Worm (Caenorhabditis elegans) whole organism, L3 larva: Measurements from ENCODE around the gene F26F4.5.

Source experiments
- R02D3.7 ChIP-seq: fragments of 150-350 bp; optimal IDR thresholded peaks from 2 replicates; lab custom pipeline; 2014; ENCODE audit warnings: missing biosample characterization, missing genetic modification characterization
- ZK546.5 ChIP-seq: sonication (generic microtip); optimal IDR thresholded peaks from 2 replicates; lab custom pipeline; 2017; ENCODE audit warnings: missing biosample characterization, missing genetic modification characterization
- aly-2 ChIP-seq: fragments of 150-350 bp; optimal IDR thresholded peaks from 2 replicates; lab custom pipeline; 2014; ENCODE audit warnings: missing biosample characterization, missing genetic modification characterization
- ama-1 ChIP-seq: fragments of 150-350 bp; optimal IDR thresholded peaks from 2 replicates; lab custom pipeline; 2018
- ceh-16 ChIP-seq: sonication (generic microtip); optimal IDR thresholded peaks from 2 replicates; lab custom pipeline; 2017; ENCODE audit warnings: missing biosample characterization, missing genetic modification characterization
- ceh-28 ChIP-seq: fragments of 150-350 bp; optimal IDR thresholded peaks from 2 replicates; lab custom pipeline; 2014; ENCODE audit warnings: missing biosample characterization, missing genetic modification reagents, missing genetic modification characterization
- ceh-82 ChIP-seq: fragments of 150-350 bp; optimal IDR thresholded peaks from 2 replicates; lab custom pipeline; 2014; ENCODE audit warnings: missing biosample characterization, missing genetic modification characterization
- ceh-9 ChIP-seq: sonication (generic microtip); optimal IDR thresholded peaks from 2 replicates; lab custom pipeline; 2018; ENCODE audit warnings: missing biosample characterization, missing genetic modification characterization
- daf-12 ChIP-seq: fragments of 150-350 bp; optimal IDR thresholded peaks from 2 replicates; lab custom pipeline; 2014; ENCODE audit warnings: missing biosample characterization, missing genetic modification reagents, missing genetic modification characterization
- egl-27 ChIP-seq: sonication (generic microtip); optimal IDR thresholded peaks from 4 replicates; lab custom pipeline; 2017; ENCODE audit warnings: missing biosample characterization, missing genetic modification reagents, missing genetic modification characterization
- egl-5 ChIP-seq: fragments of 150-350 bp; optimal IDR thresholded peaks from 2 replicates; lab custom pipeline; 2017; ENCODE audit warnings: missing biosample characterization, missing genetic modification reagents, missing genetic modification characterization, inconsistent platforms
- elt-1 ChIP-seq: fragments of 150-350 bp; optimal IDR thresholded peaks from 2 replicates; lab custom pipeline; 2014; ENCODE audit warnings: missing biosample characterization, missing genetic modification characterization
- elt-2 ChIP-seq: sonication (generic microtip); optimal IDR thresholded peaks from 2 replicates; lab custom pipeline; 2016; ENCODE audit warnings: missing genetic modification reagents, mild to moderate bottlenecking, missing genetic modification characterization, missing compliant biosample characterization
- elt-3 ChIP-seq, 3 experiments: fragments of 150-350 bp in 1 of 3; sonication (generic microtip) in 2 of 3; optimal IDR thresholded peaks; 2 replicates in 2 of 3; 4 replicates in 1 of 3; lab custom pipeline; 2014 to 2017; ENCODE audit warnings: missing biosample characterization in 3 of 3, missing genetic modification characterization in 3 of 3
- eor-1 ChIP-seq, 2 experiments: fragments of 150-350 bp; optimal IDR thresholded peaks; 2 replicates each; lab custom pipeline; 2014 to 2018; ENCODE audit warnings: missing biosample characterization in 2 of 2, missing genetic modification characterization in 2 of 2
- fkh-10 ChIP-seq: sonication (generic microtip); optimal IDR thresholded peaks from 2 replicates; lab custom pipeline; 2017; ENCODE audit warnings: missing biosample characterization, missing genetic modification reagents, missing genetic modification characterization
- fkh-2 ChIP-seq: fragments of 150-350 bp; optimal IDR thresholded peaks from 2 replicates; lab custom pipeline; 2014; ENCODE audit warnings: missing biosample characterization, missing genetic modification reagents, missing genetic modification characterization
- fos-1 ChIP-seq: fragments of 150-350 bp; optimal IDR thresholded peaks from 2 replicates; lab custom pipeline; 2014; ENCODE audit warnings: missing biosample characterization, missing genetic modification characterization
- hmg-11 ChIP-seq: sonication (generic microtip); optimal IDR thresholded peaks from 2 replicates; lab custom pipeline; 2016; ENCODE audit warnings: missing genetic modification characterization, missing compliant biosample characterization
- jun-1 ChIP-seq: fragments of 150-350 bp; optimal IDR thresholded peaks from 2 replicates; lab custom pipeline; 2014; ENCODE audit warnings: missing biosample characterization, missing genetic modification reagents, missing genetic modification characterization
- lin-15B ChIP-seq: fragments of 150-350 bp; optimal IDR thresholded peaks from 2 replicates; lab custom pipeline; 2014; ENCODE audit warnings: missing biosample characterization, missing genetic modification characterization
- lin-39 ChIP-seq: fragments of 150-350 bp; optimal IDR thresholded peaks from 2 replicates; lab custom pipeline; 2018; ENCODE audit warnings: missing biosample characterization, missing genetic modification reagents, missing genetic modification characterization
- lsy-12 ChIP-seq: sonication (generic microtip); optimal IDR thresholded peaks from 2 replicates; lab custom pipeline; 2016; ENCODE audit warnings: mild to moderate bottlenecking, missing genetic modification characterization, missing compliant biosample characterization
- mdl-1 ChIP-seq: fragments of 150-350 bp; optimal IDR thresholded peaks from 2 replicates; lab custom pipeline; 2014; ENCODE audit warnings: missing biosample characterization, missing genetic modification characterization
- mml-1 ChIP-seq: fragments of 150-350 bp; sonication (generic microtip); optimal IDR thresholded peaks from 3 replicates; lab custom pipeline; 2014; ENCODE audit warnings: missing biosample characterization, missing genetic modification characterization
- nfya-1 ChIP-seq: sonication (generic microtip); optimal IDR thresholded peaks from 2 replicates; lab custom pipeline; 2017; ENCODE audit warnings: missing genetic modification characterization, mild to moderate bottlenecking, missing compliant biosample characterization, antibody characterized with exemption, moderate library complexity; ENCODE audit not compliant: insufficient read depth
- nhr-11 ChIP-seq: fragments of 150-350 bp; optimal IDR thresholded peaks from 2 replicates; lab custom pipeline; 2014; ENCODE audit warnings: missing biosample characterization, missing genetic modification characterization
- nhr-12 ChIP-seq: fragments of 150-350 bp; optimal IDR thresholded peaks from 2 replicates; lab custom pipeline; 2014; ENCODE audit warnings: missing biosample characterization, missing genetic modification characterization
- nhr-23 ChIP-seq: fragments of 150-350 bp; optimal IDR thresholded peaks from 2 replicates; lab custom pipeline; 2014; ENCODE audit warnings: missing biosample characterization, missing genetic modification reagents, missing genetic modification characterization
- nhr-237 ChIP-seq: fragments of 150-350 bp; optimal IDR thresholded peaks from 2 replicates; lab custom pipeline; 2014; ENCODE audit warnings: missing biosample characterization, missing genetic modification characterization
- nhr-25 ChIP-seq: sonication (generic microtip); optimal IDR thresholded peaks from 2 replicates; lab custom pipeline; 2017; ENCODE audit warnings: missing biosample characterization, missing genetic modification characterization
- nhr-28 ChIP-seq: fragments of 150-350 bp; optimal IDR thresholded peaks from 2 replicates; lab custom pipeline; 2014; ENCODE audit warnings: missing biosample characterization, missing genetic modification characterization
- nhr-43 ChIP-seq: sonication (generic microtip); optimal IDR thresholded peaks from 2 replicates; lab custom pipeline; 2016; ENCODE audit warnings: mild to moderate bottlenecking, missing genetic modification characterization, missing compliant biosample characterization; ENCODE audit not compliant: poor library complexity, severe bottlenecking
- nhr-67 ChIP-seq: fragments of 150-350 bp; optimal IDR thresholded peaks from 2 replicates; lab custom pipeline; 2014; ENCODE audit warnings: missing biosample characterization, missing genetic modification characterization
- nhr-76 ChIP-seq: fragments of 150-350 bp; sonication (generic microtip); optimal IDR thresholded peaks from 5 replicates; lab custom pipeline; 2014; ENCODE audit warnings: missing biosample characterization, missing genetic modification characterization
- nhr-77 ChIP-seq: fragments of 150-350 bp; optimal IDR thresholded peaks from 2 replicates; lab custom pipeline; 2014; ENCODE audit warnings: missing biosample characterization, missing genetic modification characterization
- pha-4 ChIP-seq: fragments of 150-350 bp; optimal IDR thresholded peaks from 2 replicates; lab custom pipeline; 2014; ENCODE audit warnings: missing biosample characterization, missing genetic modification reagents, missing genetic modification characterization
- pqm-1 ChIP-seq: fragments of 150-350 bp; optimal IDR thresholded peaks from 2 replicates; lab custom pipeline; 2017; ENCODE audit warnings: missing biosample characterization, missing genetic modification characterization, inconsistent platforms
- sea-2 ChIP-seq: fragments of 150-350 bp; sonication (generic microtip); optimal IDR thresholded peaks from 4 replicates; lab custom pipeline; 2014; ENCODE audit warnings: missing biosample characterization, missing genetic modification reagents, missing genetic modification characterization
- skn-1 ChIP-seq: fragments of 150-350 bp; optimal IDR thresholded peaks from 2 replicates; lab custom pipeline; 2014; ENCODE audit warnings: missing biosample characterization, missing genetic modification characterization
- snpc-4 ChIP-seq: fragments of 150-350 bp; optimal IDR thresholded peaks from 2 replicates; lab custom pipeline; 2014; ENCODE audit warnings: missing biosample characterization, missing genetic modification characterization
- tbx-2 ChIP-seq: sonication (generic microtip); optimal IDR thresholded peaks from 2 replicates; lab custom pipeline; 2016; ENCODE audit warnings: mild to moderate bottlenecking, missing genetic modification characterization, missing compliant biosample characterization
- unc-39 ChIP-seq: sonication (generic microtip); optimal IDR thresholded peaks from 4 replicates; lab custom pipeline; 2017; ENCODE audit warnings: missing biosample characterization, missing genetic modification characterization
- unc-62 ChIP-seq: fragments of 150-350 bp; sonication (generic microtip); optimal IDR thresholded peaks from 4 replicates; lab custom pipeline; 2014; ENCODE audit warnings: missing biosample characterization, missing genetic modification reagents, missing genetic modification characterization
- zag-1 ChIP-seq: fragments of 150-350 bp; optimal IDR thresholded peaks from 2 replicates; lab custom pipeline; 2014; ENCODE audit warnings: missing biosample characterization, missing genetic modification characterization
- ztf-11 ChIP-seq: fragments of 150-350 bp; optimal IDR thresholded peaks from 2 replicates; lab custom pipeline; 2014; ENCODE audit warnings: missing biosample characterization, missing genetic modification characterization
- ztf-4 ChIP-seq: fragments of 150-350 bp; optimal IDR thresholded peaks from 2 replicates; lab custom pipeline; 2014; ENCODE audit warnings: missing biosample characterization, missing genetic modification characterization

The F26F4.5 gene

DNA sequence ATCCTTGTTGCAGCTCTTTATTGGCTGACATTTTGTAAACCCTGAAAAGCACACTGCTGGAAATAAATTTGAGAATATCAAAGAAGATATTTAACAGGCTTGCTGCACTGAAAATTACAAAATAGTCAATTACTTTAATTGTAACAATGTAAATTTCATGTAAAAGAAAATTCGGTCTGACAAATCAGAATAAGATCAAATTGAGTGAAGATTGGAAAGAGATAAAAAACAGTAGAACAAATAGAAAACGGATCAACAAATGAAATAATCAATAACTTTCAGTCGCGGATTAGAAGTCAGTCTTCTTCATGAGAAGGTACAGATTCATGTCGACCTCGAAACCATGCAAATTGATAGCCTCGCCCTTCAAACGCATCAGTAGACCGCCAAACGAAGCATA lies 26.0 kb upstream of the F26F4.5 start, which contains the start of gene rars-1:
TSS of gene rars-1 (minus strand) at position 101 of the 400 bp plus-strand sequence.
- TF ChIP-seq egl-27 (tag; lab: Kevin White, UChicago) (no peak), fos-1 (tag; lab: Kevin White, UChicago) (no peak), snpc-4 (no peak), ceh-82 (no peak), unc-62 (no peak), ceh-16 (no peak)

DNA sequence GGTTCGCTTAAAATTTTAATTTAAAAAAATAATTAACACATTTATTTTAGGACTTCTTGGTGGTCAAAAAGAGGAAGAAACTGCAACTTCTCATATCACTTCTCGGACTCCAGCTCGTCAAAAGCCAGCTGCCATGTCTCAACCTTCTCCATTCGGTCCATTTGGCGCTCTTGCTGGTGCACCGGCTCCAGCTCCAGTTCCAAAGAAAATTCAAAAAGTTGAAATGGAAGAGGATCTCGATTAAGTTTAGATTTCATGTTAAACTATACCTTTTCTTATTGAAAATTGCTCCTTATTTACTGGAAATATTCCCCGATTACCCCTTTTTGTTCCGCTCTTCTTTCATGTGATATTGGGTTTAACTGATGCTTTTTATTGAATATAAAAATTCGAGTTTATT lies 22.7 kb upstream of the F26F4.5 start:
- TF ChIP-seq lsy-12 (tag; lab: Kevin White, UChicago) (no peak), hmg-11 (tag; lab: Kevin White, UChicago) (no peak), fos-1 (tag; lab: Kevin White, UChicago) (no peak), nhr-77 (tag; lab: Kevin White, UChicago) (no peak), ceh-28 (tag; lab: Kevin White, UChicago) (no peak), fkh-10 (no peak)

DNA sequence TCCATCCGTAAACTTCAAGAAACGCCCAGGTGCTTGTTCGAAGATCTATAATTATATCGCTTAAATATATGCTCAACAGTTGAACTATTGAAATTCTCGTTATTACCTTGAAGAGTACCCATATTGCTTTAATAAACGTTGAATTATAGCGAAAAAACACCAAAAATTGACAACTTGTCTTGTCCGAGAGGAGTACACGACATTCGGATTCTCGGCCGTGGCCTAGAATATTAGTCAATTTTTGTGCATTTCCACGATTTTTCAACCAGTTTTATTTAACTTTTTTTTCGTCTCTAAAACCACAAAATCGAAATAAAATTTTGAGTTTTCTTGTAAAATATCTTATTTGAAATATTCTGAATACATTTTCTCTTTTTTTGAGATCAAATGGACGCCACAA lies 21.3 kb upstream of the F26F4.5 start, which contains the start of the genes F26F4.9 and cee-1:
TSS of gene F26F4.9 (minus strand) at position 205 of the 400 bp plus-strand sequence.
TSS of gene cee-1 (plus strand) at position 383 of the 400 bp plus-strand sequence.
- TF ChIP-seq sea-2 (GFP tag; lab: Kevin White, UChicago): no peak
- no peak for TF ChIP-seq fkh-2
- no peak for TF ChIP-seq nhr-237 (tag; lab: Kevin White, UChicago)
- peak; percentile 6 for TF ChIP-seq elt-2 (tag; lab: Kevin White, UChicago)
- no peak for TF ChIP-seq nhr-28 (tag; lab: Kevin White, UChicago)
- TF ChIP-seq ceh-16: no peak
- no peak for TF ChIP-seq ceh-82
- TF ChIP-seq aly-2: no peak
- TF ChIP-seq nhr-43 (tag; lab: Kevin White, UChicago): peak; percentile 90
- TF ChIP-seq daf-12 (tag; lab: Kevin White, UChicago): no peak
- peak; percentile 33 for TF ChIP-seq hmg-11 (tag; lab: Kevin White, UChicago)
- peak; percentile 65 for TF ChIP-seq nfya-1 (tag; lab: Kevin White, UChicago)
- peak; percentile 48 for TF ChIP-seq nhr-23 (tag; lab: Kevin White, UChicago)
- no peak for TF ChIP-seq elt-3 (tag; optimal IDR thresholded peaks at IDR 0.05; lab: Kevin White, UChicago)
- no peak for TF ChIP-seq nhr-67 (tag; lab: Kevin White, UChicago)
- no peak for TF ChIP-seq fkh-10
- TF ChIP-seq egl-27 (tag; lab: Kevin White, UChicago): no peak
- peak; percentile 43 for TF ChIP-seq pqm-1 (tag; lab: Kevin White, UChicago)
- TF ChIP-seq fos-1 (tag; lab: Kevin White, UChicago): no peak
- TF ChIP-seq ceh-28 (tag; lab: Kevin White, UChicago): no peak
- TF ChIP-seq ama-1: no peak
- TF ChIP-seq tbx-2 (tag; lab: Kevin White, UChicago): no peak
- peak; percentile 71 for TF ChIP-seq pha-4 (tag; lab: Kevin White, UChicago)
- no peak for TF ChIP-seq R02D3.7
- no peak for TF ChIP-seq nhr-25 (tag; lab: Kevin White, UChicago)
- TF ChIP-seq egl-5 (tag; lab: Kevin White, UChicago): no peak
- TF ChIP-seq mdl-1 (tag; lab: Kevin White, UChicago): no peak
- no peak for TF ChIP-seq nhr-12
- peak; percentile 80 for TF ChIP-seq lin-15B (tag; lab: Kevin White, UChicago)
- no peak for TF ChIP-seq unc-39
- no peak for TF ChIP-seq unc-62
- TF ChIP-seq lsy-12 (tag; lab: Kevin White, UChicago): no peak
- no peak for TF ChIP-seq mml-1 (tag; lab: Kevin White, UChicago)
- peak; percentile 22 for TF ChIP-seq jun-1 (tag; lab: Kevin White, UChicago)
- peak; percentile 53 for TF ChIP-seq snpc-4
- TF ChIP-seq nhr-76 (tag; lab: Kevin White, UChicago): no peak
- TF ChIP-seq skn-1 (tag; lab: Kevin White, UChicago): no peak
- no peak for TF ChIP-seq lin-39 (tag; lab: Kevin White, UChicago)
- no peak for TF ChIP-seq eor-1 (tag; optimal IDR thresholded peaks at IDR 0.05; lab: Kevin White, UChicago)
- no peak for TF ChIP-seq ceh-9 (tag; lab: Kevin White, UChicago)
- no peak for TF ChIP-seq ZK546.5 (tag; lab: Kevin White, UChicago)
- no peak for TF ChIP-seq ztf-4 (tag; lab: Kevin White, UChicago)
- no peak for TF ChIP-seq nhr-11
- no peak for TF ChIP-seq nhr-77 (tag; lab: Kevin White, UChicago)
- TF ChIP-seq zag-1 (tag; lab: Kevin White, UChicago): no peak
- TF ChIP-seq elt-1 (tag; lab: Kevin White, UChicago): no peak
- TF ChIP-seq ztf-11 (tag; lab: Kevin White, UChicago): no peak
